Fruit fly (Drosophila melanogaster) whole organism, larva: ENCODE measurements around the gene Pgd.

Source experiments
- noc ChIP-seq: fragments of 200-800 bp; sonication (Bioruptor generic); optimal IDR thresholded peaks from 3 replicates; lab custom pipeline; 2019; ENCODE audit warnings: missing biosample characterization, mild to moderate bottlenecking, missing genetic modification characterization, moderate library complexity

Pgd gene

DNA sequence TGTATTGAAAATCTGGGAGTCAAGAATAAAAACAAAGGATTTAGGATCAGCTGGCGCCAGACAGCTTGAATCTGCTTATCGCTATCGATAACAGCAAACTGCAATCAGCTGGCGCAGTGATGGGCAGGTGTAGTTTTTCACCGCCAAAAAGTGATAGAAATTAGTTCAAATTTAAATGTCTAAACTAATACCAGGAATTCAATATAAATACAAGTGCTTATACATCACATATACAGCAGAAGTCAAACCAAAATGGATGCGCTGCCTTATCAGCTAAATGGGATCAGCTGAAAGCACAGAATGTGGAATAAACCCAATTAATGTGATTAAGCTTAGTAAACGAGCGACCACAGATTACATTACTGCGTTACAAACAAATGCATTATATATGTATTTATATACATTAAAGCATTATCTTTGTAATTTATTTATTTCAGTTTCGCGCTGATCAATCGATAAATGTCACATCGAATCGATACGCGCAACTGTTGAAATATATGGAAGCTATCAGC is 35.9 kb downstream of the Pgd start, which contains the start of gene pn:
pn (plus strand) TSS at position 462 of the 512 bp plus-strand sequence.
- TF ChIP-seq noc (tag; lab: Kevin White, UChicago), result no peak

DNA sequence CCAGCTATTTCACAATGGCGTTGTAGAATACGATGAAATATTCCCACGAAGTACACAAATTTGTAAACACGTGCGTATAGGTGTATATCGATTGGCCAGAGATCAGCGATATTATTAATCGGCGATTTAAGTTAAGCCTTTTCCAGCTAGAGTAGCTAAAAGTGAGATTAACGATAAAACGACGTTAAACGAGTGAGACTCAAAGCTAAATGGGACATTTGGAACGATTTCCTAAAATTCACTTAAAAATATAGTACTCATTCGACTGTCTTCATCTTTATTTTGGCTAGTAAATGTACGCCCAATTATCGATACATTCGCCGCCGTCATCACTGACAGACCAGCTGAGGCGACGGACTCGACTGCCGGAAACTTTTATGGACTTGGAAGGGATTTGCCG is 39.6 kb downstream of the Pgd start, which contains the start of the genes Nmd3 and CG17776:
Nmd3 (minus strand) TSS at position 106 of the 400 bp plus-strand sequence.
CG17776 (plus strand) TSS at position 163 of the 400 bp plus-strand sequence.
- TF ChIP-seq noc (tag; lab: Kevin White, UChicago), result peak; percentile 36

DNA sequence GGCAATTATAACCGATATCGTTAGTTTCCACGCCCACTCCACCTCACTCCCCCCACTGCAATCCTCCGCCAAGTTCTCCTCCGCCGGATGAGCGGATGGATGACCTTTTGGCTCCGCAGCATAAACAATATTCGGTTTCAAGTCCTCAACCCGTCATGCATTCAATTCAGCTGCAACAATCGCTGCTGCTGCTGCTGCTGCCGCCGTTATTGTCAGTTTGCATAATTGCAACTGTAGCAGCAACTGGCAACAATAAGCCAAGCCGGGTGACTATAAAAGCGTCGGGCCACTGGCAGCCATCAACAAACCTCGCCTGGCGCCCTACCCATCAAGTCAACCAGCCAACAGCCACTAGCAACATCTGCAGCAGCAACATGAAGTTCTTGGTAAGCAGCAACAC is 41.6 kb downstream of the Pgd start, which contains the start of gene CG17777:
CG17777 (plus strand) TSS at position 301 of the 400 bp plus-strand sequence.
- no peak for TF ChIP-seq noc (tag; lab: Kevin White, UChicago)

DNA sequence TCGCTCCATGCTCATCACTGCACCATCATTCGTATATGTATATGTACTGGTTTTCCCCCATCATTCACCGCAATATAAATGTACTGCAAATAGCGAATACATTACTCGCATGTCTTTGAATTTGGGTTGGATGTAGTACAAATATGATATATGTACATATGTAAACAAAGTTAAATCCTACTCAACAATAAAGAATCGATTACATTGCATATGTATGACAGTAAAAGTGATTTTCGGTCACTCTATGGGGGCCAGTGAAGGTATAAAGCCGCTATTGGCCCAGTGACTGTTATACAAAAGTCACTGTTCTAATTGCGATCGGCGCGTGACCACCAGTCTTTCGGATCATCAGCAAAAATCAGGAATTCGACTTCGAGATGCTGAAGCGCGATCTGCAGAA is 42.6 kb downstream of the Pgd start, which contains the start of gene CG3457:
CG3457 (plus strand) TSS at position 301 of the 400 bp plus-strand sequence.
- no peak for TF ChIP-seq noc (tag; lab: Kevin White, UChicago)

DNA sequence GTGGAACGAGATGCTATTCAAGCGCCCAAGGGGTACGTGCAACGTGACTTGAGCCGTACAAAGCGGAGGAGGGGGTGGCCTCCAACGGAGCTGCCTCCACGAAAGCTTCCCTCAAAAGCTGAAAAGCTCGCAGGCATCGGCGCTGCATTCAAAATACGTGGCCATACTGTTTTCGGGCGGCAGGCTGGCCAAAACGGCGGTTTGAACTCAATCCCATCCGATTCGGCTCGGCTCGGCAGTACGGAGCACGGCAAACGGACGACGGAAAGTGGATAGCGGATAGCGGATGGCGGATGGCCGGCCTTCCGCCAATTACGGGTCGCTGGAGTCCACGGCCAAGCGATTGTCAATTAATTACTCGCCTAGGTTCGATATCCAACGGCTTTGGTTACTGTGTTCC is 44.0 kb downstream of the Pgd start, which contains the start of gene Mct1:
Mct1 (plus strand) TSS at position 301 of the 400 bp plus-strand sequence.
- no peak for TF ChIP-seq noc (tag; lab: Kevin White, UChicago)

DNA sequence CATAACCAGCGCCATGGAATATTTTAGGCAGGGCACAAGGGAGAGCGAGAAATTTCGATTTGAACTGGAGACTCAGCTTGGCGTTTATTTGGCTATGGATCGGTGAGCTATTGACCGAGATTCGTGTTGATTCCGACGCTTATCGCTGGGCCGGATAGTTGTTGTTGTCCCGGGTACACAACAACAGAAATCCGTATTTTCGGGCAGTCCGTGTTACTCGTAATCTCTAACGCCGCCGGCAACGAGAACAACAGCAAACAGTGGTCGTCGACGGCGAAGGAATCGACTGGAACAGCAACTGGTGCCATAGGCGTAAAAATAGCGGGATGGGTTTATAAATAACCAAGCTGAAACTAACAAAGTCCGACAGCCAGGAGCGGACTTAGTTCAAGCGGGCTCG is 47.0 kb downstream of the Pgd start:
- no peak for TF ChIP-seq noc (tag; lab: Kevin White, UChicago)

DNA sequence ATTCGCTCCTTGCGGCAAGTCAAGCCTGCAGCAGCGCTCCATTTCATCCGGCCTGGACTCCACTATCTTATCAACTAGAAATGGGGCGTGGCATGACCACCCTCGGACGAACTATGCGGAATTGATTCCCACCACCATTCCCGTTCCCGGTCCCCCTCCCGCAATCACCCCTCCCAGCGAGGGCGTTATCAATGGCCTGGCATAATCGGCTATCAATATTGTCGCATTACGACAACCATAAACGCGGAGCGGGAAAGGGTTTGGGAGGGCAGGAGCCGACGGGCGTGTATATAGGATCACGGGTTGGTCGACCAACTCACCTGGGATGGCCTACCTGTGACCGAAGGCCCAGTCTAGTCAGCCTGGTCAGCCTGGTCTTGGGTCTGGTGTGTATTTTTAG is 48.2 kb downstream of the Pgd start:
- no peak for TF ChIP-seq noc (tag; lab: Kevin White, UChicago)

DNA sequence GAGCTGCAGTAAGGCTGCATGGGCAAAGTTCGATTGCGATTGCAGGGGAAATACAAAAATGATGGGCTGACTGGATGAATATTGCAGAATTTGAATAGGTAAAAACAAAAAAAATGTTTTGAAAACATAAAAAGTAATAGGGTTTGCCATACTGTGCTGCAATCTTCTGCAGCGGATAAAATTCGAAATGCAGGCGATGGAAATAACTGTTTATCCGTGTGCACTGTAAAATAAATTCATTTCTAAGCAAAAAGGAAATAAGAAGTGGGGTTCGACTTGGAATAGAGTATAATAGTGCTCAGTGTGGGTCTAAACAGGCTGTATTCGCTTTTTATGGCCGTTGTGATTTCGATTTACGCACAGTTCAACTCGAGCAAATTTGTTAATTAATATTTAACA is 48.9 kb downstream of the Pgd start, which contains the start of gene CG14053:
CG14053 (minus strand) TSS at position 101 of the 399 bp plus-strand sequence.
- TF ChIP-seq noc (tag; lab: Kevin White, UChicago), result no peak

DNA sequence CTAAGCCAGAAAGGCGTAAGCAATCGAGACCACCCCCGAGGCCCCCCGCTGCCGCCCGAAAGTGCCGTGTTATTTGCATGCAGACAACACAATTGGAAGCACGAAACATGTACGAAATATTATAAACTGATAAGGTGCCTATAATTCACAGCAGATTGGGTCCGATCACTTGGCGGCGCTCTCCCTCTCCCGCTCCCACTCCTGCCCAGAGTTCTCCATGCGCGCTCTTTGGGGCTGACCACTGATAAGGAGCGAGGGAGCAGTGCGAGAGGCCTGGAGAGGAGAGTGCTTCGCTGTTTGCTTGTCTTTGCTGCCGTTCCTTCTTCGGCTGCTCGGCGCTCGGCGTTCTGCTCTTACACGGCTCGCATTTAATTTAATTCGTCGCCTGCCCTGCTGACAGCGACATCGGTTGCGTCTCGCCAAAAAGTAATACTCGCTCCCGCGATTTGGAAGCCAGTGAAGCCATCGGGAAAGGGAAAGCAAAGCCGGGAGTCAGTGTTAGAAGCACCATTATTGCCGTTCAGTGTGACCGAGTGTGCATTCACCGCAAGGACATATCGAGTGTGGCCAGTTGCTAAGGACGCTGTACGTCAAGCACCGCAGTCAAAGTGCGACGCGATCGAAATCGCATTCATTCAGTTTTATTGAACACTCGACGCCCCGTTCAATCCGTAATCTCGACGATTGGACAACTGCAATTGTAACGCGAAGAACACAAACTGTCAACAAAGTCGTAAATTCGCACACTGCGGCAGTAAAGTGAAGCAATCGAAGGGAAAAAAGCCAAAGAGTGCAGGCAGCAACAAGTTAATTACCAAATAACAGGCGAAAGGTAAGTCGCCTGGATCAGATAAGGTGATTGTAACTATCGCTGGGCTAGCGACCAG is 49.5 kb downstream of the Pgd start:
- peak; percentile 49 for TF ChIP-seq noc (tag; lab: Kevin White, UChicago)

DNA sequence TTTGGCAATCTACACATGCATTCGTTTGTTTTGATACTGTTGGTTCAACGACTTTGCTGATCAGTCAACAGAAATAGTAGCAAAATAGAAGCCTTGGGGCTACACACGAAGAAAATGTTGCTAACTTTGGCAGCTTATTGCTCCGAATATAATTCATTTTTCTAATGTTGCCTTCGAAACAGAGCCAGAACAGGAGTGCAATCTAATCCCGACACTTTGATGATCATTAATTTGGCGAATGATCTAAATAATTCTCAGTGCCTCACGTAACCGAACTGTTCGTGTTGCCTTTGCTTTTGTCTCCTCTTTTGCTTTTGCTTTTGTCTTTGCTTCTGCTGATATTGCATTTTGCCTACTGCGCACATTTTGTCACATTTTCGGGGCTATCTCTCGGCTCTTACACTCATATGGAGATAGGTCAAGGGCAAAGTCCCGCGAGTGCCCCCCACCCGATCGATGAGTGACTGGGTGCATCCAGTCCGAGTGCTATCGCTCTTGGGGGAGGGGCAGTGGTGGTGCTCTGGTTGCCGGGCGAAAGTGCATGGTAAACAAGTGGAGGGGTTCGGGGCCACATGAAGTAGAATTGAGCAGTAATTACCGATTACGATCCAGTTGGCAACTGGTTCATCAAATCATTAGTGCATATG is 51.3 kb downstream of the Pgd start:
- no peak for TF ChIP-seq noc (tag; lab: Kevin White, UChicago)

DNA sequence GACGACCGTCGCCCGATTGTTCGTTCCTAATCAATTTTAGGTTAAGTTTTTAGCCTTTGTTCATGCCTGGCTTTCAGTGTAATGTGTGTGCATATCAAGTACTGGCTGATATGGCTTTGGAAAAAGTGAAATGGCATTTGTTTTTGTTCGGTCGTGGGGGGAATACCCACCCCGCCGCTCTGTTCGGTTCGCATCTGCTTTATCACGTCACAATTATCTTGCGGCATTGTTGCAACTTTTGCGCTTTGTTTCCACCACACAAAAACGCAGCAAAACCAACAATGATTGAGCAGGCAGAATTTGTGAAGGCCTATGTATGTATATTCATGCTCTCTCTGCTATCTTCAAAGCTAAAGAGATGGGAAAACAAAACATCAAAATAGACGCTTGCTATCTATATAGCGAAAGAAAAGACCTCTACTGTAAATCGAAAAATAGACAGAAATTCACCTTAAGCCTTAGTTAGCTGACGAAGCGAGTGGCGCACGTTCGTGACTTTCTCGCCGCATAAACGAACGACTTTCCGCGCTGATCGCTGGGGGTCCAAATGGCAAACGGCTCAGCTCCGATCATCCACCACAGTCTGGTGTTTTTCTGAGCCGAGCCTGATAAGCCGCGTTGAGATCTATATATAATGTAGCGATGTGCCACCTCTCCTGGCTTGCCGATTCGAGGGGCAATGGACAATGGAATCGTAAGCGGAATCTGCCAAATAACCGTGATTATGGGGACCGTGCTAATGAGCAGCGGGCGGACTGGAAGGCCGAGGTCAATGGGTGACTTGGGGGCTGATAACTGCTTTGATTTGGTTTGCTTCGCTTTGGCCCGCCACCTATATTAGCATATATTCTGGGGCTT is 52.7 kb downstream of the Pgd start:
- no peak for TF ChIP-seq noc (tag; lab: Kevin White, UChicago)
